Fruit fly (Drosophila melanogaster): ENCODE data around the gene Nrt.

Nrt gene

dm6 chr3L:16806823-16807325, 41.0 kb downstream of the Nrt start (continued):
- TF ChIP-seq Tbp (GFP tag; optimal IDR thresholded peaks at IDR 0.05) (no peak), Fer2 (tag; optimal IDR thresholded peaks at IDR 0.05) (peak; percentile 28), Hand (GFP tag; optimal IDR thresholded peaks at IDR 0.05) (peak; percentile 42), p53 (GFP tag; optimal IDR thresholded peaks at IDR 0.05) (no peak), CG6683 (GFP tag; optimal IDR thresholded peaks at IDR 0.05) (peak; percentile 60), tll (GFP tag; optimal IDR thresholded peaks at IDR 0.05) (no peak), CG8478 (optimal IDR thresholded peaks at IDR 0.05) (no peak), mld (GFP tag; IDR thresholded peaks at IDR 0.05; ENCODE audit: partially characterized antibody) (no peak), emc (GFP tag; optimal IDR thresholded peaks at IDR 0.05) (no peak), Deaf1 (tag; optimal IDR thresholded peaks at IDR 0.05) (no peak), MBD-R2 (GFP tag; IDR thresholded peaks at IDR 0.05) (no peak), tin (GFP tag; optimal IDR thresholded peaks at IDR 0.05) (peak; percentile 48), YL-1 (GFP tag; optimal IDR thresholded peaks at IDR 0.05) (no peak), BEAF-32 (GFP tag; optimal IDR thresholded peaks at IDR 0.05) (no peak), Eip74EF (GFP tag; optimal IDR thresholded peaks at IDR 0.05) (peak in 1 of 2 experiments; percentile 17), ab (GFP tag; optimal IDR thresholded peaks at IDR 0.05) (no peak), CG32772 (GFP tag; IDR thresholded peaks at IDR 0.05) (no peak), CG31441 (GFP tag; IDR thresholded peaks at IDR 0.05) (peak; percentile 85), Nf-YA (GFP tag; IDR thresholded peaks at IDR 0.05) (no peak), disco-r (GFP tag; optimal IDR thresholded peaks at IDR 0.05) (no peak), Oli (tag; optimal IDR thresholded peaks at IDR 0.05) (peak; percentile 76), Ravus (GFP tag; IDR thresholded peaks at IDR 0.05) (no peak), HLH4C (GFP tag; IDR thresholded peaks at IDR 0.05; ENCODE audit: partially characterized antibody) (no peak), CG8089 (GFP tag; optimal IDR thresholded peaks at IDR 0.05) (no peak), CG6689 (GFP tag; IDR thresholded peaks at IDR 0.05) (peak; percentile 61), H15 (GFP tag; IDR thresholded peaks at IDR 0.05) (0 out of 3 replicates have a peak, but pooled peaks have one; percentile 6), salm (tag; optimal IDR thresholded peaks at IDR 0.05) (peak; percentile 26), CG10654 (GFP tag; optimal IDR thresholded peaks at IDR 0.05) (peak; percentile 34), lilli (GFP tag; optimal IDR thresholded peaks at IDR 0.05) (peak; percentile 3), CG9797 (GFP tag; optimal IDR thresholded peaks at IDR 0.05) (no peak), gsb-n (tag; optimal IDR thresholded peaks at IDR 0.05) (peak; percentile 61), CTCF (GFP tag; optimal IDR thresholded peaks at IDR 0.05) (peak; percentile 34), CG17802 (tag; optimal IDR thresholded peaks at IDR 0.05) (no peak), CG1529 (GFP tag; optimal IDR thresholded peaks at IDR 0.05) (peak; percentile 58), bbx (GFP tag; IDR thresholded peaks at IDR 0.05; ENCODE audit: partially characterized antibody) (no peak), CG6854 (GFP tag; optimal IDR thresholded peaks at IDR 0.05) (peak; percentile 63), CG17186 (GFP tag; optimal IDR thresholded peaks at IDR 0.05) (no peak), CG11504 (tag; optimal IDR thresholded peaks at IDR 0.05) (peak; percentile 87), tap (tag; optimal IDR thresholded peaks at IDR 0.05) (peak; percentile 44), zfh1 (GFP tag; IDR thresholded peaks at IDR 0.05) (0 out of 3 replicates have a peak, but pooled peaks have one; percentile 9), Sry-β (GFP tag; optimal IDR thresholded peaks at IDR 0.05) (no peak), sqz (GFP tag; optimal IDR thresholded peaks at IDR 0.05) (peak; percentile 34), crp (GFP tag; optimal IDR thresholded peaks at IDR 0.05) (peak in 1 of 2 experiments; percentile 10), gcm (GFP tag; optimal IDR thresholded peaks at IDR 0.05) (peak; percentile 64), Nf-YB (GFP tag; optimal IDR thresholded peaks at IDR 0.05) (peak; percentile 43), zf30C (GFP tag; optimal IDR thresholded peaks at IDR 0.05) (no peak), CG2712 (tag; optimal IDR thresholded peaks at IDR 0.05) (peak; percentile 78), NC2β (GFP tag; optimal IDR thresholded peaks at IDR 0.05) (no peak), bowl (GFP tag; IDR thresholded peaks at IDR 0.05) (no peak), pnt (GFP tag; optimal IDR thresholded peaks at IDR 0.05) (no peak), tio (GFP tag; optimal IDR thresholded peaks at IDR 0.05) (peak; percentile 61)

Measured in whole organism, embryonic.